Worm (Caenorhabditis elegans) whole organism, L2 larva: ENCODE data around the gene F53C3.8.

Experiments
- C34F6.9 ChIP-seq: fragments of 150-350 bp; optimal IDR thresholded peaks from 2 replicates; lab custom pipeline; 2014; ENCODE audit warnings: missing biosample characterization, missing genetic modification characterization
- ZK546.5 ChIP-seq: sonication (generic microtip); optimal IDR thresholded peaks from 2 replicates; lab custom pipeline; 2017; ENCODE audit warnings: missing biosample characterization, missing genetic modification characterization
- alr-1 ChIP-seq: fragments of 150-350 bp; optimal IDR thresholded peaks from 2 replicates; lab custom pipeline; 2014; ENCODE audit warnings: missing biosample characterization, missing genetic modification characterization
- aly-2 ChIP-seq: fragments of 150-350 bp; optimal IDR thresholded peaks from 2 replicates; lab custom pipeline; 2014; ENCODE audit warnings: missing biosample characterization, missing genetic modification characterization
- ama-1 ChIP-seq: fragments of 150-350 bp; optimal IDR thresholded peaks from 2 replicates; lab custom pipeline; 2018; ENCODE audit warnings: inconsistent platforms
- ceh-82 ChIP-seq: fragments of 150-350 bp; optimal IDR thresholded peaks from 2 replicates; lab custom pipeline; 2014; ENCODE audit warnings: missing biosample characterization, missing genetic modification characterization
- crh-2 ChIP-seq: sonication (generic microtip); optimal IDR thresholded peaks from 2 replicates; lab custom pipeline; 2017; ENCODE audit warnings: missing biosample characterization, missing genetic modification characterization
- dmd-4 ChIP-seq: sonication (generic microtip); optimal IDR thresholded peaks from 2 replicates; lab custom pipeline; 2017; ENCODE audit warnings: missing biosample characterization, missing genetic modification characterization
- elt-3 ChIP-seq: sonication (generic microtip); optimal IDR thresholded peaks from 2 replicates; lab custom pipeline; 2017; ENCODE audit warnings: missing biosample characterization, missing genetic modification characterization
- fos-1 ChIP-seq: fragments of 150-350 bp; optimal IDR thresholded peaks from 2 replicates; lab custom pipeline; 2014; ENCODE audit warnings: missing biosample characterization, missing genetic modification characterization
- gmeb-1 ChIP-seq: fragments of 150-350 bp; optimal IDR thresholded peaks from 2 replicates; lab custom pipeline; 2014; ENCODE audit warnings: missing biosample characterization, missing genetic modification characterization
- lin-11 ChIP-seq: fragments of 150-350 bp; sonication (generic microtip); optimal IDR thresholded peaks from 2 replicates; lab custom pipeline; 2014; ENCODE audit warnings: missing biosample characterization, missing genetic modification characterization, inconsistent platforms, mixed read lengths
- lin-13 ChIP-seq: fragments of 150-350 bp; optimal IDR thresholded peaks from 2 replicates; lab custom pipeline; 2014; ENCODE audit warnings: missing biosample characterization, missing genetic modification reagents, missing genetic modification characterization
- lin-39 ChIP-seq: fragments of 150-350 bp; optimal IDR thresholded peaks from 2 replicates; lab custom pipeline; 2014; ENCODE audit warnings: missing biosample characterization, missing genetic modification reagents, missing genetic modification characterization
- lsy-2 ChIP-seq, 2 experiments: fragments of 150-350 bp in 1 of 2; sonication (generic microtip) in 1 of 2; optimal IDR thresholded peaks; 2 replicates each; lab custom pipeline; 2014 to 2017; ENCODE audit warnings: missing biosample characterization in 2 of 2, missing genetic modification characterization in 2 of 2
- mab-5 ChIP-seq: fragments of 150-350 bp; optimal IDR thresholded peaks from 2 replicates; lab custom pipeline; 2014; ENCODE audit warnings: missing biosample characterization, missing genetic modification characterization
- nhr-11 ChIP-seq: fragments of 150-350 bp; optimal IDR thresholded peaks from 2 replicates; lab custom pipeline; 2014; ENCODE audit warnings: missing biosample characterization, missing genetic modification characterization
- nhr-12 ChIP-seq: fragments of 150-350 bp; optimal IDR thresholded peaks from 2 replicates; lab custom pipeline; 2014; ENCODE audit warnings: missing biosample characterization, missing genetic modification characterization
- nhr-129 ChIP-seq: fragments of 150-350 bp; optimal IDR thresholded peaks from 2 replicates; lab custom pipeline; 2014; ENCODE audit warnings: missing biosample characterization, missing genetic modification characterization
- nhr-21 ChIP-seq: fragments of 150-350 bp; optimal IDR thresholded peaks from 2 replicates; lab custom pipeline; 2014; ENCODE audit warnings: missing biosample characterization, missing genetic modification characterization
- nhr-23 ChIP-seq: fragments of 150-350 bp; optimal IDR thresholded peaks from 2 replicates; lab custom pipeline; 2014; ENCODE audit warnings: missing biosample characterization, missing genetic modification reagents, missing genetic modification characterization
- nhr-237 ChIP-seq: fragments of 150-350 bp; optimal IDR thresholded peaks from 2 replicates; lab custom pipeline; 2014; ENCODE audit warnings: missing biosample characterization, missing genetic modification characterization
- nhr-25 ChIP-seq: fragments of 150-350 bp; sonication (generic microtip); optimal IDR thresholded peaks from 3 replicates; lab custom pipeline; 2014; ENCODE audit warnings: missing biosample characterization, missing genetic modification characterization
- nhr-77 ChIP-seq: fragments of 150-350 bp; optimal IDR thresholded peaks from 2 replicates; lab custom pipeline; 2014; ENCODE audit warnings: missing biosample characterization, missing genetic modification characterization
- peb-1 ChIP-seq: fragments of 150-350 bp; optimal IDR thresholded peaks from 2 replicates; lab custom pipeline; 2014; ENCODE audit warnings: missing biosample characterization, missing genetic modification characterization
- sem-4 ChIP-seq: fragments of 150-350 bp; optimal IDR thresholded peaks from 2 replicates; lab custom pipeline; 2014; ENCODE audit warnings: missing biosample characterization, missing genetic modification reagents, missing genetic modification characterization
- skn-1 ChIP-seq: sonication (generic microtip); optimal IDR thresholded peaks from 2 replicates; lab custom pipeline; 2017; ENCODE audit warnings: missing biosample characterization, missing genetic modification characterization
- sma-3 ChIP-seq: sonication (generic microtip); optimal IDR thresholded peaks from 2 replicates; lab custom pipeline; 2016; ENCODE audit warnings: missing genetic modification reagents, missing genetic modification characterization, missing compliant biosample characterization
- sma-9 ChIP-seq, 2 experiments: fragments of 150-350 bp in 1 of 2; sonication (generic microtip) in 1 of 2; optimal IDR thresholded peaks; 2 replicates each; lab custom pipeline; 2014 to 2016; ENCODE audit warnings: missing genetic modification characterization in 2 of 2, mild to moderate bottlenecking in 1 of 2, missing biosample characterization in 1 of 2, missing compliant biosample characterization in 1 of 2, missing genetic modification reagents in 1 of 2, moderate library complexity in 1 of 2
- snpc-4 ChIP-seq: fragments of 150-350 bp; optimal IDR thresholded peaks from 2 replicates; lab custom pipeline; 2014; ENCODE audit warnings: missing biosample characterization, missing genetic modification characterization
- unc-55 ChIP-seq: fragments of 150-350 bp; sonication (generic microtip); optimal IDR thresholded peaks from 3 replicates; lab custom pipeline; 2014; ENCODE audit warnings: missing biosample characterization, missing genetic modification reagents, missing genetic modification characterization
- ztf-11 ChIP-seq: sonication (generic microtip); optimal IDR thresholded peaks from 2 replicates; lab custom pipeline; 2017; ENCODE audit warnings: missing biosample characterization, missing genetic modification characterization
- ztf-4 ChIP-seq: fragments of 150-350 bp; optimal IDR thresholded peaks from 2 replicates; lab custom pipeline; 2014; ENCODE audit warnings: missing biosample characterization, missing genetic modification characterization

The F53C3.8 gene

DNA sequence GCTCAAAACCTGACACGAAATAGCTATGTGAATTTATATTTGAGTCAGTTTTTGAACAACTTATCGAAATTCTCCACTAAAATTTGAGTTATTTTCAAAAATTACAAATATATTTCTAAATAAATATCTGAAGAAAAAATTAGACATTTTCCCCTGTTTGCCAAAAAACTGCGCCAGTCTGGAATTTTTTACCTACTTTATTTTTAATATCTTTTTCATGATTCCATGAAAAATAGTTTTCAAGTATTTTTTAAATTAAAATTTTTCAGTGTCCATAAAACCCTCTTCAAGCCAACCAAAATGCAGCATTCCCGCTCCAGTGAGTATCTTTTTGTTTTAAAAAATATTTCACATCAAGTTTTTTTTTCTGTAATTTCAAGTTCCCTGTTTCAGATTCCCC lies at the start of gene F53C3.8:
Gene F53C3.8 (plus strand): TSS at position 301 of the 400 bp plus-strand sequence.
- TF ChIP-seq nhr-25 (tag; lab: Kevin White, UChicago): no peak
- no peak for TF ChIP-seq ZK546.5 (tag; lab: Kevin White, UChicago)
- TF ChIP-seq crh-2 (tag; lab: Kevin White, UChicago): no peak

DNA sequence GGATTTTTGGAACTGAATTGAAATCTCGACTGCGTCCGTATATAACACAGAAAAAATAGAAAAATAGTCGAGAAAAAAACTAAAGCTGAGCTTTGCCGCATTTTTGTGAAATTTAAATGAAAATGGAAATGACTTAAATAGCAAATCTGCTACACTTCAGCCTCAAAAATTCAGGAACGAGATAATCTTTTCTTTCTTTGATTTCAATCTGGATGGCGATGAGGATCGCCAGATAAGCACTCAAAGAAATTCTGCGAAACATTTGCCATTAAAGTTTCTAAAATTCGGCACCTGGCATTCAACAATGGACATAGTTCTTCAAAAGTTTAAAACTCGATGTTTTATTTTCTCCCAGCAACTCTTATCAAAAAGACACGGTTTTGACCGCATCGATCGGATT lies 47.9 kb upstream of the F53C3.8 start, which contains the start of the genes C17A2.7 and C17A2.3:
Gene C17A2.7 (minus strand): TSS at position 101 of the 400 bp plus-strand sequence.
Gene C17A2.3 (plus strand): TSS at position 305 of the 400 bp plus-strand sequence.
- TF ChIP-seq nhr-11 (tag; lab: Kevin White, UChicago) (no peak), snpc-4 (tag; lab: Kevin White, UChicago) (no peak), ceh-82 (tag; lab: Kevin White, UChicago) (no peak)
- TF ChIP-seq, all 48 proteins: peak for 0

DNA sequence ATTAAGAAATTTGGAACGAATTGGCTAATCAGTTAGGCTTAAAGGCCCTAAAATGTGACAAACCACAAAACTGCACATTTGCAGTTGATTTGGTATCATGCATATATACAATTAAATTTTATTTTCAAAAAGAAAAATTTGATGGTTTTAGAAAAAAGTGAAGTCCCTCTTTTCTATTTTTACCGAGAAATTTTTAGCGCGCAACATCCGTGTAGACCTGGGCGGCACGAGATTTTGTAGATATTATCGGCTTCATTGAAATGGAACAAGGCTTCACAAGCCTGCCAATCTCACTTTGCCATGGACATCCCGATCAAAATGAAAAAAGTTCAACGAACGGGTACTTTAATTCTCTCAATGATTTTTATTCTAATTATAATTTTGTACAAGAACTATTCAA lies 45.2 kb upstream of the F53C3.8 start, which contains the start of gene C17A2.2:
Gene C17A2.2 (plus strand): TSS at position 301 of the 400 bp plus-strand sequence.
- no peak for TF ChIP-seq ztf-4
- no peak for TF ChIP-seq ztf-11 (tag; lab: Kevin White, UChicago)
- TF ChIP-seq nhr-129 (tag; lab: Kevin White, UChicago): no peak
- no peak for TF ChIP-seq elt-3 (tag; lab: Kevin White, UChicago)
- no peak for TF ChIP-seq dmd-4
- no peak for TF ChIP-seq sma-9 (GFP tag; optimal IDR thresholded peaks at IDR 0.05; lab: Kevin White, UChicago)
- no peak for TF ChIP-seq sma-9 (tag; optimal IDR thresholded peaks at IDR 0.05; lab: Kevin White, UChicago)
- TF ChIP-seq peb-1 (tag; lab: Kevin White, UChicago): no peak
- no peak for TF ChIP-seq lin-11 (tag; lab: Kevin White, UChicago)
- no peak for TF ChIP-seq nhr-237
- TF ChIP-seq gmeb-1: no peak
- no peak for TF ChIP-seq C34F6.9 (tag; lab: Kevin White, UChicago)
- no peak for TF ChIP-seq skn-1
- no peak for TF ChIP-seq nhr-25 (tag; lab: Kevin White, UChicago)
- no peak for TF ChIP-seq aly-2 (tag; lab: Kevin White, UChicago)
- TF ChIP-seq mab-5: no peak
- no peak for TF ChIP-seq sem-4
- no peak for TF ChIP-seq nhr-77 (tag; lab: Kevin White, UChicago)
- TF ChIP-seq snpc-4 (tag; lab: Kevin White, UChicago): no peak
- no peak for TF ChIP-seq nhr-23 (tag; lab: Kevin White, UChicago)

DNA sequence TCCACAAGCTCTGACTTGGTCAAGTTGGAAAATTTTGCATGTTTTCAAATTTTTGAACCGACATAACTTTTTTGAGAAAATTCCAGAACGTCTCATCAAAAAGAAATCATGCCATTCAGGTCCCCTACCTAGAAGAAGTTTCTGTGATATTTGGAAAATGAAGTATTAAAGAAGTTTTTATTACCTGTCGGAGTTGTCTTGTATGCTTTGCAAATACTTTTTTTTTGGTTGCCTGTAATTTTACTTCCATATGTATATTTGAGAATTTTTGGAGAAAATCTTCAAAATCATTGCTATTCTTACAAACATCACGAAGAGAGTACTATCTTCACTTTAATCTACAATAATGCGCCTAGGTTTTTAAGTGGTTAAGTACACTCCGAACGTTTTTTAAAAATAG lies 40.6 kb upstream of the F53C3.8 start, which contains the start of gene nhr-72:
Gene nhr-72 (minus strand): TSS at position 101 of the 400 bp plus-strand sequence.
- TF ChIP-seq alr-1 (tag; lab: Kevin White, UChicago) (no peak), unc-55 (GFP tag; lab: Kevin White, UChicago) (no peak), ceh-82 (tag; lab: Kevin White, UChicago) (no peak), lin-39 (tag; lab: Kevin White, UChicago) (no peak), crh-2 (tag; lab: Kevin White, UChicago) (no peak), sem-4 (no peak), nhr-11 (tag; lab: Kevin White, UChicago) (no peak), lsy-2 (tag; optimal IDR thresholded peaks at IDR 0.05; lab: Kevin White, UChicago) (no peak), fos-1 (no peak), nhr-21 (tag; lab: Kevin White, UChicago) (no peak), ama-1 (lab: Kevin White, UChicago) (no peak), mab-5 (no peak), sma-3 (GFP tag; lab: Kevin White, UChicago) (no peak)

DNA sequence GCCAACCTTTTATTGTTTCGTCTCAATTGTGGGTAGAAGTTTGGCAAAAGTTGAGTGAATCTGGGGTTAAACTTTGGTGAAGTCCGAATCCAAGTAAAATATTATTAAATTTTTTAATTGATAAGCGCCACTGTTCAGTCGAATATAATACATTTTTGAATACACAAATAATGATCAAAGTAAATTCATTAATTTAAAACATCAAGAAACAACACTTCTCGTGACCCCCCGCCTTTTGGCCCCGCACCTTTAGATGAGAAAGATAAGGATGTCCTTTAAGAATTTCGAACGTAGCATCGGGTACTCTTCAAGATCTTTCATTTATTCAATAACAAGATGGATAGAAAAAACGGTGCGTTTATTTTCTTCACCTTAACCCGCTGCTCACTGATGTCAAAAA lies 38.6 kb upstream of the F53C3.8 start, which contains the start of gene nhr-257:
Gene nhr-257 (plus strand): TSS at position 301 of the 400 bp plus-strand sequence.
- TF ChIP-seq snpc-4 (tag; lab: Kevin White, UChicago) (no peak), lin-13 (GFP tag; lab: Kevin White, UChicago) (no peak), nhr-129 (tag; lab: Kevin White, UChicago) (no peak), crh-2 (tag; lab: Kevin White, UChicago) (no peak), nhr-12 (no peak), nhr-11 (tag; lab: Kevin White, UChicago) (no peak), unc-55 (GFP tag; lab: Kevin White, UChicago) (no peak)
- TF ChIP-seq, all 48 proteins: peak for 0
